In genomic region chrIII:11036132-11036531, ce11 we compare ENCODE assay signal across 1 worm cellular context.
TF ChIP-seq lines count a peak whose summit lies in the region.

No protein-coding gene starts in this region.

TF ChIP-seq in whole organism, L1 larva, 84 proteins besides CTCF, POLR2A, EP300 and RAD21 (continued from another document):
- TF ChIP-seq lin-35 (GFP tag; optimal IDR thresholded peaks at IDR 0.05; lab: Kevin White, UChicago) (peak; percentile 67 to 87), pax-3 (tag; optimal IDR thresholded peaks at IDR 0.05; lab: Kevin White, UChicago) (peak; percentile 38), unc-30 (tag; optimal IDR thresholded peaks at IDR 0.05; lab: Kevin White, UChicago) (no peak), jun-1 (tag; optimal IDR thresholded peaks at IDR 0.05; lab: Kevin White, UChicago) (peak; percentile 50), ceh-90 (tag; optimal IDR thresholded peaks at IDR 0.05; lab: Kevin White, UChicago) (no peak), ceh-8 (GFP tag; optimal IDR thresholded peaks at IDR 0.05; lab: Kevin White, UChicago) (peak; percentile 53), F16B12.6 (tag; optimal IDR thresholded peaks at IDR 0.05; lab: Kevin White, UChicago) (peak; percentile 100), ets-5 (GFP tag; IDR thresholded peaks at IDR 0.05; lab: Robert Waterston, UW) (no peak), nhr-76 (tag; optimal IDR thresholded peaks at IDR 0.05; lab: Kevin White, UChicago) (no peak), nhr-90 (tag; optimal IDR thresholded peaks at IDR 0.05; lab: Kevin White, UChicago; ENCODE audit: poor library complexity) (peak; percentile 69), irx-1 (tag; optimal IDR thresholded peaks at IDR 0.05; lab: Kevin White, UChicago) (peak; percentile 66), aly-2 (tag; optimal IDR thresholded peaks at IDR 0.05; lab: Kevin White, UChicago) (peak; percentile 55), ztf-11 (tag; optimal IDR thresholded peaks at IDR 0.05; lab: Kevin White, UChicago) (peak in 1 of 2 experiments; percentile 7), lin-39 (tag; optimal IDR thresholded peaks at IDR 0.05; lab: Kevin White, UChicago) (peak; percentile 40), ztf-4 (tag; optimal IDR thresholded peaks at IDR 0.05; lab: Kevin White, UChicago) (peak; percentile 1), ceh-88 (GFP tag; IDR thresholded peaks at IDR 0.05; lab: Robert Waterston, UW) (no peak), fos-1 (tag; optimal IDR thresholded peaks at IDR 0.05; lab: Kevin White, UChicago) (peak; percentile 50), hlh-17 (GFP tag; optimal IDR thresholded peaks at IDR 0.05; lab: Kevin White, UChicago; ENCODE audit: borderline replicate concordance) (no peak), nhr-11 (tag; optimal IDR thresholded peaks at IDR 0.05; lab: Kevin White, UChicago) (no peak), mef-2 (tag; optimal IDR thresholded peaks at IDR 0.05; lab: Kevin White, UChicago) (no peak), nhr-28 (tag; optimal IDR thresholded peaks at IDR 0.05; lab: Kevin White, UChicago) (no peak), unc-62 (GFP tag; optimal IDR thresholded peaks at IDR 0.05; lab: Kevin White, UChicago) (no peak), sptf-1 (tag; optimal IDR thresholded peaks at IDR 0.05; lab: Kevin White, UChicago) (no peak)
TF ChIP-seq in whole organism, L1 larva: peak in this region for 46.
